Fruit fly (Drosophila melanogaster) whole organism, adult: ENCODE results near the gene CG5883.

Source experiments
- CG11617 ChIP-seq: fragments of 200-800 bp; sonication (Bioruptor generic); optimal IDR thresholded peaks from 2 replicates; lab custom pipeline; 2017; ENCODE audit warnings: mild to moderate bottlenecking, missing biosample characterization, missing genetic modification reagents, missing genetic modification characterization
- CG12768 ChIP-seq: fragments of 200-800 bp; sonication (Bioruptor generic); optimal IDR thresholded peaks from 2 replicates; lab custom pipeline; 2017; ENCODE audit warnings: missing biosample characterization, missing genetic modification characterization, mild to moderate bottlenecking, moderate library complexity, missing genetic modification reagents
- CG14711 ChIP-seq: fragments of 200-800 bp; sonication (Bioruptor generic); optimal IDR thresholded peaks from 2 replicates; lab custom pipeline; 2018; ENCODE audit warnings: missing biosample characterization, mild to moderate bottlenecking, missing genetic modification characterization, moderate library complexity
- CG1620 ChIP-seq: fragments of 200-800 bp; sonication (Bioruptor generic); optimal IDR thresholded peaks from 2 replicates; lab custom pipeline; 2016; ENCODE audit warnings: missing biosample characterization, missing genetic modification characterization
- CG33017 ChIP-seq: fragments of 200-800 bp; sonication (Bioruptor generic); optimal IDR thresholded peaks from 2 replicates; lab custom pipeline; 2018; ENCODE audit warnings: missing biosample characterization, mild to moderate bottlenecking, missing genetic modification characterization, moderate library complexity
- CG5204 ChIP-seq: fragments of 200-800 bp; sonication (Bioruptor generic); optimal IDR thresholded peaks from 2 replicates; lab custom pipeline; 2016; ENCODE audit warnings: missing biosample characterization, missing genetic modification characterization
- CG7045 ChIP-seq: fragments of 200-800 bp; sonication (Bioruptor generic); optimal IDR thresholded peaks from 2 replicates; lab custom pipeline; 2017; ENCODE audit warnings: missing biosample characterization, mild to moderate bottlenecking, missing genetic modification characterization
- CG7101 ChIP-seq: fragments of 200-800 bp; sonication (Bioruptor generic); optimal IDR thresholded peaks from 2 replicates; lab custom pipeline; 2018; ENCODE audit warnings: missing biosample characterization, mild to moderate bottlenecking, missing genetic modification characterization, moderate library complexity
- Clk ChIP-seq: fragments of 200-800 bp; sonication (Bioruptor generic); optimal IDR thresholded peaks from 2 replicates; lab custom pipeline; 2017; ENCODE audit warnings: missing biosample characterization, missing genetic modification characterization
- Crg-1 ChIP-seq: fragments of 200-800 bp; sonication (Bioruptor generic); optimal IDR thresholded peaks from 2 replicates; lab custom pipeline; 2016; ENCODE audit warnings: missing biosample characterization, missing genetic modification characterization
- Hr96 ChIP-seq: fragments of 200-800 bp; sonication (Bioruptor generic); optimal IDR thresholded peaks from 2 replicates; lab custom pipeline; 2016; ENCODE audit warnings: missing biosample characterization, missing genetic modification characterization
- Mnt ChIP-seq: fragments of 200-800 bp; sonication (Bioruptor generic); optimal IDR thresholded peaks from 2 replicates; lab custom pipeline; 2016; ENCODE audit warnings: missing biosample characterization, mild to moderate bottlenecking, missing genetic modification characterization
- bab1 ChIP-seq: fragments of 200-800 bp; sonication (Bioruptor generic); optimal IDR thresholded peaks from 3 replicates; lab custom pipeline; 2019; ENCODE audit warnings: missing biosample characterization, mild to moderate bottlenecking, missing genetic modification characterization, moderate library complexity
- cic ChIP-seq: fragments of 200-800 bp; sonication (Bioruptor generic); optimal IDR thresholded peaks from 2 replicates; lab custom pipeline; 2017; ENCODE audit warnings: missing biosample characterization, mild to moderate bottlenecking, missing genetic modification characterization, moderate library complexity
- cnc ChIP-seq, 2 experiments: fragments of >200 bp; optimal IDR thresholded peaks; 2 replicates each; lab custom pipeline; 2017
- kay ChIP-seq: fragments of 200-800 bp; sonication (Bioruptor generic); peaks from one replicate; lab custom pipeline; 2016; ENCODE audit warnings: missing biosample characterization, missing genetic modification characterization, borderline replicate concordance
- ovo ChIP-seq: fragments of 200-800 bp; sonication (Bioruptor generic); optimal IDR thresholded peaks from 2 replicates; lab custom pipeline; 2016; ENCODE audit warnings: missing biosample characterization, missing genetic modification characterization
- pad ChIP-seq: fragments of 200-800 bp; sonication (Bioruptor generic); optimal IDR thresholded peaks from 3 replicates; lab custom pipeline; 2017; ENCODE audit warnings: missing biosample characterization, missing genetic modification characterization, mild to moderate bottlenecking, moderate library complexity, missing genetic modification reagents
- tj ChIP-seq: fragments of 200-800 bp; sonication (Bioruptor generic); optimal IDR thresholded peaks from 3 replicates; lab custom pipeline; 2017; ENCODE audit warnings: missing biosample characterization, mild to moderate bottlenecking, missing genetic modification characterization, moderate library complexity
- toe ChIP-seq: fragments of 200-800 bp; sonication (Bioruptor generic); optimal IDR thresholded peaks from 2 replicates; lab custom pipeline; 2016; ENCODE audit warnings: missing biosample characterization, missing genetic modification characterization

The CG5883 gene

dm6 chr3L:11953783-11954182, 9.1 kb upstream of the CG5883 start, which contains the start of gene CG7248:
TSS of gene CG7248 (plus strand) at chr3L:11954083.
- TF ChIP-seq CG33017 (tag; lab: Kevin White, UChicago) (no peak), bab1 (GFP tag; lab: Kevin White, UChicago) (no peak), CG7045 (GFP tag; lab: Kevin White, UChicago) (no peak), cic (no peak), kay (GFP tag; lab: Kevin White, UChicago) (peak; percentile 7)

- no peak for TF ChIP-seq cnc (optimal IDR thresholded peaks at IDR 0.05; lab: Kevin White, UChicago)
- TF ChIP-seq CG7045 (GFP tag; lab: Kevin White, UChicago): no peak
- TF ChIP-seq ovo: no peak
- no peak for TF ChIP-seq CG14711
- TF ChIP-seq toe: no peak
- no peak for TF ChIP-seq Clk (GFP tag; lab: Kevin White, UChicago)
- no peak for TF ChIP-seq CG11617 (GFP tag; lab: Kevin White, UChicago)
- TF ChIP-seq CG1620: no peak
- TF ChIP-seq CG7101 (tag; lab: Kevin White, UChicago): no peak
- TF ChIP-seq CG12768 (GFP tag; lab: Kevin White, UChicago): no peak
- TF ChIP-seq Crg-1: no peak
- no peak for TF ChIP-seq bab1 (GFP tag; lab: Kevin White, UChicago)
These were observed 8.6 kb upstream of the CG5883 start, which contains the start of gene obst-G for dm6 chr3L:11953217-11953616. TSS of gene obst-G (minus strand) at chr3L:11953317.

- TF ChIP-seq CG14711: no peak
- no peak for TF ChIP-seq kay (GFP tag; lab: Kevin White, UChicago)
- no peak for TF ChIP-seq CG12768 (GFP tag; lab: Kevin White, UChicago)
- TF ChIP-seq CG7101 (tag; lab: Kevin White, UChicago): no peak
These were observed 4.9 kb upstream of the CG5883 start, which contains the start of gene CG17826 for dm6 chr3L:11949539-11949938. TSS of gene CG17826 (plus strand) at chr3L:11949839.

dm6 chr3L:11947357-11947756, 2.7 kb upstream of the CG5883 start, which contains the start of gene CG7252:
TSS of gene CG7252 (plus strand) at chr3L:11947675.
- TF ChIP-seq tj: no peak
- no peak for TF ChIP-seq cnc (optimal IDR thresholded peaks at IDR 0.05; lab: Kevin White, UChicago)
- no peak for TF ChIP-seq CG33017 (tag; lab: Kevin White, UChicago)
- no peak for TF ChIP-seq CG11617 (GFP tag; lab: Kevin White, UChicago)
- no peak for TF ChIP-seq cic
- no peak for TF ChIP-seq CG7045 (GFP tag; lab: Kevin White, UChicago)
- TF ChIP-seq toe: no peak
- TF ChIP-seq Clk (GFP tag; lab: Kevin White, UChicago): no peak
- no peak for TF ChIP-seq kay (GFP tag; lab: Kevin White, UChicago)
- TF ChIP-seq bab1 (GFP tag; lab: Kevin White, UChicago): no peak
- TF ChIP-seq ovo: no peak
- TF ChIP-seq CG1620: no peak

- TF ChIP-seq Mnt (GFP tag; lab: Kevin White, UChicago) (no peak), Crg-1 (no peak), cnc (optimal IDR thresholded peaks at IDR 0.05; lab: Kevin White, UChicago) (no peak), CG14711 (no peak), CG5204 (GFP tag; lab: Kevin White, UChicago) (no peak), Clk (GFP tag; lab: Kevin White, UChicago) (no peak), pad (no peak)
These were observed 3.0 kb downstream of the CG5883 start, which contains the start of gene Rpt4R for dm6 chr3L:11941612-11942011. TSS of gene Rpt4R (plus strand) at chr3L:11941912.

- TF ChIP-seq cic: no peak
- TF ChIP-seq ovo: peak; percentile 66
- no peak for TF ChIP-seq CG1620
These were observed 5.9 kb downstream of the CG5883 start, which contains the start of gene CG44837 for dm6 chr3L:11938716-11939115. TSS of gene CG44837 (minus strand) at chr3L:11938872.

dm6 chr3L:11937270-11937669, 7.4 kb downstream of the CG5883 start:
- TF ChIP-seq Crg-1 (no peak), bab1 (GFP tag; lab: Kevin White, UChicago) (no peak), cic (no peak), CG7101 (tag; lab: Kevin White, UChicago) (no peak), CG7045 (GFP tag; lab: Kevin White, UChicago) (no peak), CG5204 (GFP tag; lab: Kevin White, UChicago) (no peak), ovo (no peak)

- TF ChIP-seq Hr96 (GFP tag; lab: Kevin White, UChicago) (no peak), CG14711 (no peak), CG7045 (GFP tag; lab: Kevin White, UChicago) (no peak), cnc (optimal IDR thresholded peaks at IDR 0.05; lab: Kevin White, UChicago) (no peak), kay (GFP tag; lab: Kevin White, UChicago) (no peak), CG33017 (tag; lab: Kevin White, UChicago) (no peak), CG7101 (tag; lab: Kevin White, UChicago) (no peak), Mnt (GFP tag; lab: Kevin White, UChicago) (no peak), toe (no peak), Clk (GFP tag; lab: Kevin White, UChicago) (no peak), CG1620 (no peak)
These were observed 13.0 kb downstream of the CG5883 start for dm6 chr3L:11931619-11932018.
